Fruit fly (Drosophila melanogaster) whole organism, adult: Measurements from ENCODE around the gene CG3984.

Experiments
- CG11617 ChIP-seq: fragments of 200-800 bp; sonication (Bioruptor generic); optimal IDR thresholded peaks from 2 replicates; lab custom pipeline; 2017; ENCODE audit warnings: mild to moderate bottlenecking, missing biosample characterization, missing genetic modification reagents, missing genetic modification characterization
- CG12768 ChIP-seq: fragments of 200-800 bp; sonication (Bioruptor generic); optimal IDR thresholded peaks from 2 replicates; lab custom pipeline; 2017; ENCODE audit warnings: missing biosample characterization, missing genetic modification characterization, mild to moderate bottlenecking, moderate library complexity, missing genetic modification reagents
- CG14711 ChIP-seq: fragments of 200-800 bp; sonication (Bioruptor generic); optimal IDR thresholded peaks from 2 replicates; lab custom pipeline; 2018; ENCODE audit warnings: missing biosample characterization, mild to moderate bottlenecking, missing genetic modification characterization, moderate library complexity
- CG1620 ChIP-seq: fragments of 200-800 bp; sonication (Bioruptor generic); optimal IDR thresholded peaks from 2 replicates; lab custom pipeline; 2016; ENCODE audit warnings: missing biosample characterization, missing genetic modification characterization
- CG33017 ChIP-seq: fragments of 200-800 bp; sonication (Bioruptor generic); optimal IDR thresholded peaks from 2 replicates; lab custom pipeline; 2018; ENCODE audit warnings: missing biosample characterization, mild to moderate bottlenecking, missing genetic modification characterization, moderate library complexity
- CG5204 ChIP-seq: fragments of 200-800 bp; sonication (Bioruptor generic); optimal IDR thresholded peaks from 2 replicates; lab custom pipeline; 2016; ENCODE audit warnings: missing biosample characterization, missing genetic modification characterization
- CG7045 ChIP-seq: fragments of 200-800 bp; sonication (Bioruptor generic); optimal IDR thresholded peaks from 2 replicates; lab custom pipeline; 2017; ENCODE audit warnings: missing biosample characterization, mild to moderate bottlenecking, missing genetic modification characterization
- CG7101 ChIP-seq: fragments of 200-800 bp; sonication (Bioruptor generic); optimal IDR thresholded peaks from 2 replicates; lab custom pipeline; 2018; ENCODE audit warnings: missing biosample characterization, mild to moderate bottlenecking, missing genetic modification characterization, moderate library complexity
- Clk ChIP-seq: fragments of 200-800 bp; sonication (Bioruptor generic); optimal IDR thresholded peaks from 2 replicates; lab custom pipeline; 2017; ENCODE audit warnings: missing biosample characterization, missing genetic modification characterization
- Crg-1 ChIP-seq: fragments of 200-800 bp; sonication (Bioruptor generic); optimal IDR thresholded peaks from 2 replicates; lab custom pipeline; 2016; ENCODE audit warnings: missing biosample characterization, missing genetic modification characterization
- Hr96 ChIP-seq: fragments of 200-800 bp; sonication (Bioruptor generic); optimal IDR thresholded peaks from 2 replicates; lab custom pipeline; 2016; ENCODE audit warnings: missing biosample characterization, missing genetic modification characterization
- Mnt ChIP-seq: fragments of 200-800 bp; sonication (Bioruptor generic); optimal IDR thresholded peaks from 2 replicates; lab custom pipeline; 2016; ENCODE audit warnings: missing biosample characterization, mild to moderate bottlenecking, missing genetic modification characterization
- bab1 ChIP-seq: fragments of 200-800 bp; sonication (Bioruptor generic); optimal IDR thresholded peaks from 3 replicates; lab custom pipeline; 2019; ENCODE audit warnings: missing biosample characterization, mild to moderate bottlenecking, missing genetic modification characterization, moderate library complexity
- cic ChIP-seq: fragments of 200-800 bp; sonication (Bioruptor generic); optimal IDR thresholded peaks from 2 replicates; lab custom pipeline; 2017; ENCODE audit warnings: missing biosample characterization, mild to moderate bottlenecking, missing genetic modification characterization, moderate library complexity
- cnc ChIP-seq, 2 experiments: fragments of >200 bp; optimal IDR thresholded peaks; 2 replicates each; lab custom pipeline; 2017
- kay ChIP-seq: fragments of 200-800 bp; sonication (Bioruptor generic); peaks from one replicate; lab custom pipeline; 2016; ENCODE audit warnings: missing biosample characterization, missing genetic modification characterization, borderline replicate concordance
- ovo ChIP-seq: fragments of 200-800 bp; sonication (Bioruptor generic); optimal IDR thresholded peaks from 2 replicates; lab custom pipeline; 2016; ENCODE audit warnings: missing biosample characterization, missing genetic modification characterization
- pad ChIP-seq: fragments of 200-800 bp; sonication (Bioruptor generic); optimal IDR thresholded peaks from 3 replicates; lab custom pipeline; 2017; ENCODE audit warnings: missing biosample characterization, missing genetic modification characterization, mild to moderate bottlenecking, moderate library complexity, missing genetic modification reagents
- tj ChIP-seq: fragments of 200-800 bp; sonication (Bioruptor generic); optimal IDR thresholded peaks from 3 replicates; lab custom pipeline; 2017; ENCODE audit warnings: missing biosample characterization, mild to moderate bottlenecking, missing genetic modification characterization, moderate library complexity
- toe ChIP-seq: fragments of 200-800 bp; sonication (Bioruptor generic); optimal IDR thresholded peaks from 2 replicates; lab custom pipeline; 2016; ENCODE audit warnings: missing biosample characterization, missing genetic modification characterization

CG3984 gene

dm6 chr3R:15092351-15092750 is 44.6 kb upstream of the CG3984 start:
- TF ChIP-seq CG11617 (no peak), pad (GFP tag; lab: Kevin White, UChicago) (no peak), Clk (no peak), toe (GFP tag; lab: Kevin White, UChicago) (no peak), cic (no peak), CG1620 (GFP tag; lab: Kevin White, UChicago) (no peak), tj (no peak), bab1 (GFP tag; lab: Kevin White, UChicago) (no peak), cnc (optimal IDR thresholded peaks at IDR 0.05; lab: Kevin White, UChicago) (no peak), CG7045 (GFP tag; lab: Kevin White, UChicago) (no peak), Hr96 (no peak), ovo (no peak), CG14711 (tag; lab: Kevin White, UChicago) (no peak), CG12768 (GFP tag; lab: Kevin White, UChicago) (no peak), Mnt (GFP tag; lab: Kevin White, UChicago) (no peak), CG7101 (tag; lab: Kevin White, UChicago) (no peak), CG5204 (GFP tag; lab: Kevin White, UChicago) (no peak), CG33017 (tag; lab: Kevin White, UChicago) (no peak), kay (GFP tag; lab: Kevin White, UChicago) (no peak), Crg-1 (GFP tag; lab: Kevin White, UChicago) (no peak)

dm6 chr3R:15092784-15093183 is 44.2 kb upstream of the CG3984 start:
- TF ChIP-seq CG33017 (tag; lab: Kevin White, UChicago): no peak
- no peak for TF ChIP-seq CG1620 (GFP tag; lab: Kevin White, UChicago)
- no peak for TF ChIP-seq CG14711 (tag; lab: Kevin White, UChicago)
- TF ChIP-seq ovo: no peak
- peak; percentile 27 for TF ChIP-seq cic
- no peak for TF ChIP-seq Hr96
- peak; percentile 63 for TF ChIP-seq tj

- no peak for TF ChIP-seq CG1620 (GFP tag; lab: Kevin White, UChicago)
- TF ChIP-seq cic: no peak
- no peak for TF ChIP-seq toe (GFP tag; lab: Kevin White, UChicago)
- peak; percentile 8 for TF ChIP-seq Hr96
- no peak for TF ChIP-seq ovo
- no peak for TF ChIP-seq bab1 (GFP tag; lab: Kevin White, UChicago)
- TF ChIP-seq CG5204 (GFP tag; lab: Kevin White, UChicago): no peak
- TF ChIP-seq kay (GFP tag; lab: Kevin White, UChicago): no peak
- TF ChIP-seq CG7101 (tag; lab: Kevin White, UChicago): no peak
- no peak for TF ChIP-seq Crg-1 (GFP tag; lab: Kevin White, UChicago)
- no peak for TF ChIP-seq Mnt (GFP tag; lab: Kevin White, UChicago)
- TF ChIP-seq tj: peak; percentile 72
- no peak for TF ChIP-seq CG12768 (GFP tag; lab: Kevin White, UChicago)
- no peak for TF ChIP-seq Clk
- no peak for TF ChIP-seq cnc (optimal IDR thresholded peaks at IDR 0.05; lab: Kevin White, UChicago)
- no peak for TF ChIP-seq pad (GFP tag; lab: Kevin White, UChicago)
- no peak for TF ChIP-seq CG14711 (tag; lab: Kevin White, UChicago)
- TF ChIP-seq CG11617: peak; percentile 42
- TF ChIP-seq CG7045 (GFP tag; lab: Kevin White, UChicago): no peak
- TF ChIP-seq CG33017 (tag; lab: Kevin White, UChicago): no peak
Observed at dm6 chr3R:15094218-15094928, 42.6 kb upstream of the CG3984 start.

- TF ChIP-seq CG7101 (tag; lab: Kevin White, UChicago): no peak
- no peak for TF ChIP-seq CG11617
- no peak for TF ChIP-seq Hr96
- TF ChIP-seq pad (GFP tag; lab: Kevin White, UChicago): no peak
- TF ChIP-seq Mnt (GFP tag; lab: Kevin White, UChicago): no peak
- no peak for TF ChIP-seq CG14711 (tag; lab: Kevin White, UChicago)
- TF ChIP-seq CG12768 (GFP tag; lab: Kevin White, UChicago): no peak
- no peak for TF ChIP-seq cnc (optimal IDR thresholded peaks at IDR 0.05; lab: Kevin White, UChicago)
Observed at dm6 chr3R:15094929-15095236, 42.1 kb upstream of the CG3984 start.

dm6 chr3R:15095550-15096031 is 41.4 kb upstream of the CG3984 start, which contains the start of gene CG6966:
Gene CG6966 (minus strand): TSS chr3R:15095631.
- TF ChIP-seq Mnt (GFP tag; lab: Kevin White, UChicago) (peak; percentile 93), Clk (peak; percentile 84), bab1 (GFP tag; lab: Kevin White, UChicago) (peak; percentile 93), CG33017 (tag; lab: Kevin White, UChicago) (peak; percentile 83), kay (GFP tag; lab: Kevin White, UChicago) (no peak), CG5204 (GFP tag; lab: Kevin White, UChicago) (peak; percentile 94), CG14711 (tag; lab: Kevin White, UChicago) (peak; percentile 77), cnc (optimal IDR thresholded peaks at IDR 0.05; lab: Kevin White, UChicago) (no peak), Crg-1 (GFP tag; lab: Kevin White, UChicago) (peak; percentile 93), CG12768 (GFP tag; lab: Kevin White, UChicago) (peak; percentile 67), Hr96 (peak; percentile 94), CG7101 (tag; lab: Kevin White, UChicago) (peak; percentile 95), CG7045 (GFP tag; lab: Kevin White, UChicago) (peak; percentile 89), tj (peak; percentile 42), pad (GFP tag; lab: Kevin White, UChicago) (peak; percentile 81), ovo (peak; percentile 97), CG11617 (peak; percentile 85), toe (GFP tag; lab: Kevin White, UChicago) (peak; percentile 92), CG1620 (GFP tag; lab: Kevin White, UChicago) (peak; percentile 98), cic (peak; percentile 86)
